Fruit fly (Drosophila melanogaster) whole organism, embryonic: Measurements from ENCODE around the gene zye.

Source experiments
- CG10209 ChIP-seq: fragments of 200-800 bp; sonication (Bioruptor generic); optimal IDR thresholded peaks from 3 replicates; lab custom pipeline; 2017; ENCODE audit warnings: missing biosample characterization, mild to moderate bottlenecking, missing genetic modification characterization, missing genetic modification reagents
- CG10321 ChIP-seq: fragments of 200-800 bp; sonication (Bioruptor generic); IDR thresholded peaks from 2 replicates; pipeline ENCODE4 v1.3.6; 2022; ENCODE audit warnings: missing biosample characterization, missing genetic modification characterization
- CG10543 ChIP-seq: fragments of 200-800 bp; sonication (Bioruptor generic); optimal IDR thresholded peaks from 3 replicates; lab custom pipeline; 2017; ENCODE audit warnings: missing biosample characterization, mild to moderate bottlenecking, missing genetic modification characterization, moderate library complexity
- CG12236 ChIP-seq: fragments of 200-800 bp; sonication (Bioruptor generic); optimal IDR thresholded peaks from 2 replicates; lab custom pipeline; 2016; ENCODE audit warnings: missing biosample characterization, missing genetic modification characterization
- CG12744 ChIP-seq: fragments of 200-800 bp; sonication (Bioruptor generic); optimal IDR thresholded peaks from 2 replicates; lab custom pipeline; 2016; ENCODE audit warnings: missing biosample characterization, missing genetic modification characterization
- CG13296 ChIP-seq: fragments of 200-800 bp; sonication (Bioruptor generic); optimal IDR thresholded peaks from 3 replicates; lab custom pipeline; 2018; ENCODE audit warnings: missing biosample characterization, mild to moderate bottlenecking, missing genetic modification characterization
- CG17361 ChIP-seq: fragments of 200-800 bp; sonication (Bioruptor generic); IDR thresholded peaks from 3 replicates; pipeline ENCODE4 v1.3.6; 2022; ENCODE audit warnings: missing biosample characterization, missing genetic modification characterization
- CG17568 ChIP-seq: fragments of 200-800 bp; sonication (Bioruptor generic); optimal IDR thresholded peaks from 2 replicates; lab custom pipeline; 2018; ENCODE audit warnings: missing biosample characterization, mild to moderate bottlenecking, missing genetic modification characterization, moderate library complexity
- CG17829 ChIP-seq: fragments of 200-800 bp; optimal IDR thresholded peaks from 2 replicates; lab custom pipeline; 2019; ENCODE audit warnings: missing biosample characterization, mild to moderate bottlenecking, missing genetic modification characterization, moderate library complexity
- CG17912 ChIP-seq: fragments of 200-800 bp; sonication (Bioruptor generic); optimal IDR thresholded peaks from 2 replicates; lab custom pipeline; 2018; ENCODE audit warnings: missing biosample characterization, mild to moderate bottlenecking, missing genetic modification characterization
- CG30431 ChIP-seq: fragments of 200-800 bp; sonication (Bioruptor generic); optimal IDR thresholded peaks from 2 replicates; lab custom pipeline; 2017; ENCODE audit warnings: missing biosample characterization, missing genetic modification characterization
- CG33213 ChIP-seq: fragments of 200-800 bp; sonication (Bioruptor generic); optimal IDR thresholded peaks from 3 replicates; lab custom pipeline; 2016; ENCODE audit warnings: missing biosample characterization, missing genetic modification characterization
- CG43689 ChIP-seq: fragments of 200-800 bp; sonication (Bioruptor generic); IDR thresholded peaks from 2 replicates; pipeline ENCODE4 v1.3.6; 2022; ENCODE audit warnings: missing biosample characterization, missing genetic modification characterization
- CG4424 ChIP-seq: fragments of 200-800 bp; sonication (Bioruptor generic); optimal IDR thresholded peaks from 3 replicates; lab custom pipeline; 2016; ENCODE audit warnings: missing biosample characterization, missing genetic modification characterization
- CG8290 ChIP-seq, 3 experiments: fragments of 200-800 bp; sonication (Bioruptor generic); optimal IDR thresholded peaks; 2 replicates each; lab custom pipeline; 2016 to 2019; ENCODE audit warnings: missing biosample characterization in 3 of 3, missing genetic modification characterization in 3 of 3, mild to moderate bottlenecking in 2 of 3, moderate library complexity in 1 of 3
- CG8388 ChIP-seq: fragments of 200-800 bp; sonication (Bioruptor generic); optimal IDR thresholded peaks from 2 replicates; lab custom pipeline; 2019; ENCODE audit warnings: missing biosample characterization, mild to moderate bottlenecking, missing genetic modification characterization, moderate library complexity
- CTCF ChIP-seq: fragments of 200-800 bp; sonication (Bioruptor generic); optimal IDR thresholded peaks from 2 replicates; lab custom pipeline; 2017; ENCODE audit warnings: missing biosample characterization, mild to moderate bottlenecking, missing genetic modification characterization, moderate library complexity
- Fer1 ChIP-seq: fragments of 200-800 bp; sonication (Bioruptor generic); optimal IDR thresholded peaks from 2 replicates; lab custom pipeline; 2017; ENCODE audit warnings: missing biosample characterization, mild to moderate bottlenecking, missing genetic modification characterization
- Fer2 ChIP-seq: fragments of 200-800 bp; sonication (Bioruptor generic); optimal IDR thresholded peaks from 2 replicates; lab custom pipeline; 2018; ENCODE audit warnings: missing biosample characterization, mild to moderate bottlenecking, missing genetic modification characterization, moderate library complexity
- HLH54F ChIP-seq: fragments of 200-800 bp; sonication (Bioruptor generic); optimal IDR thresholded peaks from 3 replicates; lab custom pipeline; 2016; ENCODE audit warnings: missing biosample characterization, missing genetic modification characterization
- Hmr ChIP-seq: fragments of 200-800 bp; sonication (Bioruptor generic); optimal IDR thresholded peaks from 3 replicates; lab custom pipeline; 2017; ENCODE audit warnings: mild to moderate bottlenecking, missing biosample characterization, missing genetic modification reagents, missing genetic modification characterization
- Nf-YC ChIP-seq: fragments of 200-800 bp; optimal IDR thresholded peaks from 3 replicates; lab custom pipeline; 2019; ENCODE audit warnings: missing biosample characterization, mild to moderate bottlenecking, missing genetic modification characterization, moderate library complexity
- Oli ChIP-seq: fragments of 200-800 bp; sonication (Bioruptor generic); optimal IDR thresholded peaks from 2 replicates; lab custom pipeline; 2018; ENCODE audit warnings: missing biosample characterization, mild to moderate bottlenecking, missing genetic modification characterization, moderate library complexity
- Scr ChIP-seq: fragments of 200-800 bp; sonication (Bioruptor generic); IDR thresholded peaks from 2 replicates; pipeline ENCODE4 v1.3.6; 2022; ENCODE audit warnings: missing biosample characterization, missing genetic modification characterization; ENCODE audit not compliant: partially characterized antibody
- Stat92E ChIP-seq, 3 experiments: fragments of >200 bp in 2 of 3; fragments of 200-800 bp in 1 of 3; sonication (Bioruptor generic) in 1 of 3; optimal IDR thresholded peaks; 2 replicates each; lab custom pipeline; 2017 to 2019; ENCODE audit warnings: missing biosample characterization in 3 of 3, missing genetic modification characterization in 3 of 3, mild to moderate bottlenecking in 1 of 3, moderate library complexity in 1 of 3
- Xbp1 ChIP-seq: fragments of 200-800 bp; sonication (Bioruptor generic); optimal IDR thresholded peaks from 3 replicates; lab custom pipeline; 2016; ENCODE audit warnings: missing biosample characterization, mild to moderate bottlenecking, missing genetic modification characterization
- ab ChIP-seq: fragments of 200-800 bp; sonication (Bioruptor generic); optimal IDR thresholded peaks from 2 replicates; lab custom pipeline; 2016; ENCODE audit warnings: missing biosample characterization, missing genetic modification characterization
- ap ChIP-seq: fragments of 200-800 bp; sonication (Bioruptor generic); IDR thresholded peaks from 2 replicates; pipeline ENCODE4 v1.3.6; 2022; ENCODE audit warnings: missing biosample characterization, missing genetic modification characterization
- bigmax ChIP-seq: fragments of 200-800 bp; sonication (Bioruptor generic); optimal IDR thresholded peaks from 2 replicates; lab custom pipeline; 2018; ENCODE audit warnings: missing biosample characterization, mild to moderate bottlenecking, missing genetic modification characterization
- br ChIP-seq: fragments of >200 bp; optimal IDR thresholded peaks from 2 replicates; lab custom pipeline; 2017
- cas ChIP-seq: fragments of 200-800 bp; sonication (Bioruptor generic); IDR thresholded peaks from 2 replicates; pipeline ENCODE4 v1.3.6; 2022; ENCODE audit warnings: missing biosample characterization, missing genetic modification characterization
- crc ChIP-seq: fragments of 200-800 bp; sonication (Bioruptor generic); optimal IDR thresholded peaks from 2 replicates; lab custom pipeline; 2016; ENCODE audit warnings: missing biosample characterization, missing genetic modification characterization
- croc ChIP-seq: fragments of 200-800 bp; sonication (Bioruptor generic); conservative IDR thresholded peaks from 3 replicates; pipeline ENCODE4 v1.3.6; 2022; ENCODE audit warnings: missing biosample characterization, missing genetic modification characterization
- dysf ChIP-seq: fragments of 200-800 bp; sonication (Bioruptor generic); IDR thresholded peaks from 3 replicates; pipeline ENCODE4 v1.3.6; 2022; ENCODE audit warnings: missing biosample characterization, missing genetic modification characterization
- en ChIP-seq: fragments of 200-800 bp; sonication (Bioruptor generic); optimal IDR thresholded peaks from 2 replicates; lab custom pipeline; 2016; ENCODE audit warnings: missing biosample characterization, missing genetic modification characterization
- fd102C ChIP-seq: fragments of 200-800 bp; sonication (Bioruptor generic); optimal IDR thresholded peaks from 2 replicates; lab custom pipeline; 2018; ENCODE audit warnings: missing biosample characterization, mild to moderate bottlenecking, missing genetic modification characterization, moderate library complexity
- grau ChIP-seq: fragments of 200-800 bp; optimal IDR thresholded peaks from 3 replicates; lab custom pipeline; 2019; ENCODE audit warnings: missing biosample characterization, mild to moderate bottlenecking, missing genetic modification characterization, moderate library complexity
- gsb ChIP-seq: fragments of 200-800 bp; sonication (Bioruptor generic); IDR thresholded peaks from 2 replicates; pipeline ENCODE4 v1.3.6; 2022; ENCODE audit warnings: missing biosample characterization, missing genetic modification characterization
- hth ChIP-seq: fragments of >200 bp; optimal IDR thresholded peaks from 2 replicates; lab custom pipeline; 2017; ENCODE audit warnings: inconsistent platforms
- jing ChIP-seq: fragments of 200-800 bp; sonication (Bioruptor generic); optimal IDR thresholded peaks from 2 replicates; lab custom pipeline; 2018; ENCODE audit warnings: missing biosample characterization, mild to moderate bottlenecking, missing genetic modification characterization
- kah ChIP-seq: fragments of 200-800 bp; sonication (Bioruptor generic); optimal IDR thresholded peaks from 2 replicates; lab custom pipeline; 2018; ENCODE audit warnings: missing biosample characterization, mild to moderate bottlenecking, missing genetic modification characterization
- lbe ChIP-seq: fragments of 200-800 bp; sonication (Bioruptor generic); optimal IDR thresholded peaks from 2 replicates; lab custom pipeline; 2016; ENCODE audit warnings: missing biosample characterization, mild to moderate bottlenecking, missing genetic modification characterization
- lola ChIP-seq, 3 experiments: fragments of >200 bp in 2 of 3; fragments of 200-800 bp in 1 of 3; sonication (Bioruptor generic) in 1 of 3; optimal IDR thresholded peaks; 2 replicates each; lab custom pipeline; 2017 to 2019; ENCODE audit warnings: missing biosample characterization in 3 of 3, missing genetic modification characterization in 3 of 3, mild to moderate bottlenecking in 1 of 3, moderate library complexity in 1 of 3
- ro ChIP-seq: fragments of 200-800 bp; sonication (Bioruptor generic); IDR thresholded peaks from 2 replicates; pipeline ENCODE4 v1.3.6; 2022; ENCODE audit warnings: missing biosample characterization, missing genetic modification characterization
- schlank ChIP-seq: fragments of 200-800 bp; sonication (Bioruptor generic); optimal IDR thresholded peaks from 2 replicates; lab custom pipeline; 2018; ENCODE audit warnings: missing biosample characterization, mild to moderate bottlenecking, missing genetic modification characterization
- scrt ChIP-seq: fragments of 200-800 bp; sonication (Bioruptor generic); optimal IDR thresholded peaks from 2 replicates; lab custom pipeline; 2018; ENCODE audit warnings: missing biosample characterization, mild to moderate bottlenecking, missing genetic modification characterization, moderate library complexity
- slbo ChIP-seq: fragments of 200-800 bp; sonication (Bioruptor generic); IDR thresholded peaks from 2 replicates; pipeline ENCODE4 v1.3.6; 2022; ENCODE audit warnings: missing biosample characterization, missing genetic modification characterization
- trh ChIP-seq: fragments of 200-800 bp; sonication (Bioruptor generic); optimal IDR thresholded peaks from 2 replicates; lab custom pipeline; 2016; ENCODE audit warnings: missing biosample characterization, missing genetic modification characterization
- zf30C ChIP-seq: fragments of 200-800 bp; sonication (Bioruptor generic); optimal IDR thresholded peaks from 3 replicates; lab custom pipeline; 2018; ENCODE audit warnings: missing biosample characterization, mild to moderate bottlenecking, missing genetic modification characterization

Gene zye

DNA sequence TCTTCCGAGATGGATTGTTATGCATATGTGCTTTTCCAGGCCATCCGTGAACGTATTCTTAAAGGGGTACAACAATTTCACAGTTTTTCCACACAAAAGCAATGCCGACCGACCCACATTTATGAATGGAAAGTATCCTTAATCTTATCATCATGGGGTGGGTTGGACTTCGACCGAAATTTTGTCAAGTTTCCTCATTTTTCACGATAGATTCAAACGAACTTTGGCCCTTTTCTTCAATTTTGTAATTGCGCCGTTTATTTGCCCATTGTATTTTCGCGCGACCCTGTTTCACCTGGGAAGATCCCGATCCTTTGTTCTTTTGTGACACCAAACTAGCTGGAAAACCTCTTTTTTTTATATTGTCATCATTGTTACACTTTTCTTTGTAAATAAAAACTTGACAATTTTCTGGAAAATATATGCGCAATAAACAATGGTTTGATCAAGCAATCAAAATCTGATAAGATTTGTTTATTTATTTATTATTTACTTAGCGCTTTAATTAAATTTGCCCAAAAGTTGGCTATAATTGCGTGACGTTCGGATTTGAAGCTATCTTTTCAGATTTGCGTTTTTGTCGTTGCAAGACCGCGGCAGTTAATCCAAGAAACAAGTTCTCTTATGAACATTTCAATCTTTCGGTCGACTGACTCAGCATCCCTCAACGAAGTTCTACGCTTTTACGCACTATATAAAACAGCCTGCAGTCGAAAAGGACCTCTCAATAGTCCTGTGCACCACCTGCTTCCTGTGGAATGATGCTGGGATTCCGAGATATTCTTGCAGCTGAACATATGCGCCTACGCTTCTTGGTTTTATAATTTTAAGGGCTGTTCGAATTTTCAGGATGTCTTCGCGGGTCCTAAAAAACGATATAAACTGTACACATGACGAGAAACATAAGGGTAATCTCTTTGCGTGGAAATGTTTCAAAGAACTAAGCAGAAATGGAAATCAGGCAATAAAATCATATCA lies 7.1 kb upstream of the zye start:
- no peak for TF ChIP-seq CG30431
- peak; percentile 31 for TF ChIP-seq scrt (GFP tag; lab: Kevin White, UChicago)
- TF ChIP-seq CG4424 (GFP tag; lab: Kevin White, UChicago), result no peak
- TF ChIP-seq CG10209 (GFP tag; lab: Kevin White, UChicago), result no peak
- TF ChIP-seq zf30C (GFP tag; lab: Kevin White, UChicago), result no peak
- TF ChIP-seq CG12744 (GFP tag; lab: Kevin White, UChicago), result peak; percentile 25
- TF ChIP-seq CG13296 (GFP tag; lab: Kevin White, UChicago), result peak; percentile 73
- no peak for TF ChIP-seq Oli
- TF ChIP-seq CG43689, result no peak
- no peak for TF ChIP-seq Stat92E (GFP tag; optimal IDR thresholded peaks at IDR 0.05; lab: Kevin White, UChicago)
- TF ChIP-seq kah (GFP tag; lab: Kevin White, UChicago), result no peak
- TF ChIP-seq bigmax (GFP tag; lab: Kevin White, UChicago), result no peak
- TF ChIP-seq lbe (GFP tag; lab: Kevin White, UChicago), result no peak
- no peak for TF ChIP-seq ap (GFP tag; lab: Robert Waterston, UW)
- TF ChIP-seq Fer1, result peak; percentile 71
- TF ChIP-seq gsb, result no peak
- peak; percentile 13 for TF ChIP-seq fd102C (GFP tag; lab: Kevin White, UChicago)
- TF ChIP-seq CG12236 (GFP tag; lab: Kevin White, UChicago), result no peak
- no peak for TF ChIP-seq en (GFP tag; lab: Kevin White, UChicago)
- TF ChIP-seq ro (GFP tag; lab: Robert Waterston, UW), result no peak
- no peak for TF ChIP-seq CG17361 (GFP tag; lab: Robert Waterston, UW)
- TF ChIP-seq Hmr, result peak; percentile 49
- no peak for TF ChIP-seq slbo (GFP tag; lab: Robert Waterston, UW)
- no peak for TF ChIP-seq grau (tag; lab: Kevin White, UChicago)
- TF ChIP-seq Scr (GFP tag; lab: Robert Waterston, UW), result no peak
- no peak for TF ChIP-seq cas (GFP tag; lab: Robert Waterston, UW)
- no peak for TF ChIP-seq trh (GFP tag; lab: Kevin White, UChicago)
- TF ChIP-seq CG33213 (GFP tag; lab: Kevin White, UChicago), result no peak
- peak; percentile 21 for TF ChIP-seq Nf-YC (tag; lab: Kevin White, UChicago)
- TF ChIP-seq dysf, result 0 out of 3 replicates have a peak, but pooled peaks have one; percentile 9
- no peak for TF ChIP-seq croc (GFP tag; lab: Robert Waterston, UW)
- TF ChIP-seq Fer2 (tag; lab: Kevin White, UChicago), result no peak
- TF ChIP-seq CG10321 (GFP tag; lab: Robert Waterston, UW), result no peak
- TF ChIP-seq HLH54F (GFP tag; lab: Kevin White, UChicago), result no peak
- peak; percentile 36 for TF ChIP-seq schlank (tag; lab: Kevin White, UChicago)
- peak in 1 of 3 experiments; percentile 64 for TF ChIP-seq lola (GFP tag; optimal IDR thresholded peaks at IDR 0.05; lab: Kevin White, UChicago)
- no peak for TF ChIP-seq CG10543 (GFP tag; lab: Kevin White, UChicago)
- TF ChIP-seq CTCF (GFP tag; lab: Kevin White, UChicago), result peak; percentile 55
- TF ChIP-seq ab (GFP tag; lab: Kevin White, UChicago), result no peak
- TF ChIP-seq crc (GFP tag; lab: Kevin White, UChicago), result no peak
- TF ChIP-seq hth (lab: Kevin White, UChicago), result no peak
- no peak for TF ChIP-seq jing (GFP tag; lab: Kevin White, UChicago)
- TF ChIP-seq CG17568 (GFP tag; lab: Kevin White, UChicago), result peak; percentile 73
- no peak for TF ChIP-seq CG8290 (GFP tag; optimal IDR thresholded peaks at IDR 0.05; lab: Kevin White, UChicago)
- peak in 1 of 2 experiments; percentile 34 for TF ChIP-seq CG8290 (tag; optimal IDR thresholded peaks at IDR 0.05; lab: Kevin White, UChicago)
- TF ChIP-seq Xbp1 (GFP tag; lab: Kevin White, UChicago), result no peak
- TF ChIP-seq br (lab: Kevin White, UChicago), result no peak
- no peak for TF ChIP-seq CG17829
- TF ChIP-seq CG17912 (GFP tag; lab: Kevin White, UChicago), result peak; percentile 19
- TF ChIP-seq CG8388 (GFP tag; lab: Kevin White, UChicago), result no peak
